Fruit fly (Drosophila melanogaster) whole organism, embryonic: ENCODE results near the gene PsGEF.

ENCODE experiments used
- Adf1 ChIP-seq: fragments of 200-800 bp; sonication (Bioruptor generic); IDR thresholded peaks from 2 replicates; pipeline ENCODE4 v1.3.6; 2022; ENCODE audit warnings: missing biosample characterization, missing genetic modification characterization
- CG10147 ChIP-seq: fragments of 200-800 bp; sonication (Bioruptor generic); optimal IDR thresholded peaks from 2 replicates; lab custom pipeline; 2019; ENCODE audit warnings: missing biosample characterization, mild to moderate bottlenecking, missing genetic modification characterization, moderate library complexity
- CG11398 ChIP-seq: fragments of 200-800 bp; sonication (Bioruptor generic); optimal IDR thresholded peaks from 2 replicates; lab custom pipeline; 2016; ENCODE audit warnings: missing biosample characterization, missing genetic modification characterization
- CG11456 ChIP-seq: fragments of 200-800 bp; sonication (Bioruptor generic); IDR thresholded peaks from 3 replicates; pipeline ENCODE4 v1.3.6; 2022; ENCODE audit warnings: missing biosample characterization, missing genetic modification characterization
- CG15011 ChIP-seq: fragments of 200-800 bp; sonication (Bioruptor generic); optimal IDR thresholded peaks from 3 replicates; lab custom pipeline; 2018; ENCODE audit warnings: missing biosample characterization, mild to moderate bottlenecking, missing genetic modification characterization
- CG1529 ChIP-seq: fragments of 200-800 bp; sonication (Bioruptor generic); optimal IDR thresholded peaks from 3 replicates; lab custom pipeline; 2018; ENCODE audit warnings: missing biosample characterization, missing genetic modification characterization
- CG1603 ChIP-seq: fragments of 200-800 bp; sonication (Bioruptor generic); optimal IDR thresholded peaks from 2 replicates; lab custom pipeline; 2019; ENCODE audit warnings: missing biosample characterization, mild to moderate bottlenecking, missing genetic modification characterization, moderate library complexity
- CG17802 ChIP-seq: fragments of 200-800 bp; sonication (Bioruptor generic); optimal IDR thresholded peaks from 2 replicates; lab custom pipeline; 2018; ENCODE audit warnings: missing biosample characterization, mild to moderate bottlenecking, missing genetic modification characterization, moderate library complexity
- CG2116 ChIP-seq: fragments of 200-800 bp; sonication (Bioruptor generic); optimal IDR thresholded peaks from 3 replicates; lab custom pipeline; 2018; ENCODE audit warnings: missing biosample characterization, mild to moderate bottlenecking, missing genetic modification characterization
- CG33557 ChIP-seq: fragments of 200-800 bp; sonication (Bioruptor generic); optimal IDR thresholded peaks from 2 replicates; lab custom pipeline; 2019; ENCODE audit warnings: missing biosample characterization, mild to moderate bottlenecking, missing genetic modification characterization, moderate library complexity
- CG34422 ChIP-seq: fragments of 200-800 bp; sonication (Bioruptor generic); IDR thresholded peaks from 3 replicates; pipeline ENCODE4 v1.3.6; 2022; ENCODE audit warnings: missing biosample characterization, missing genetic modification characterization
- CG4282 ChIP-seq: fragments of 200-800 bp; sonication (Bioruptor generic); optimal IDR thresholded peaks from 2 replicates; lab custom pipeline; 2016; ENCODE audit warnings: missing biosample characterization, missing genetic modification characterization
- CG4730 ChIP-seq: fragments of 200-800 bp; sonication (Bioruptor generic); IDR thresholded peaks from 2 replicates; pipeline ENCODE4 v1.3.6; 2022; ENCODE audit warnings: missing biosample characterization, missing genetic modification characterization
- CG6254 ChIP-seq: fragments of 200-800 bp; sonication (Bioruptor generic); optimal IDR thresholded peaks from 3 replicates; lab custom pipeline; 2017; ENCODE audit warnings: mild to moderate bottlenecking, missing biosample characterization, missing genetic modification reagents, missing genetic modification characterization
- CG6765 ChIP-seq: fragments of 200-800 bp; sonication (Bioruptor generic); optimal IDR thresholded peaks from 3 replicates; lab custom pipeline; 2017; ENCODE audit warnings: missing biosample characterization, mild to moderate bottlenecking, missing genetic modification characterization
- CG6854 ChIP-seq: fragments of 200-800 bp; sonication (Bioruptor generic); optimal IDR thresholded peaks from 3 replicates; lab custom pipeline; 2017; ENCODE audit warnings: missing biosample characterization, mild to moderate bottlenecking, missing genetic modification characterization
- CG7745 ChIP-seq: fragments of 200-800 bp; sonication (Bioruptor generic); optimal IDR thresholded peaks from 2 replicates; lab custom pipeline; 2018; ENCODE audit warnings: missing biosample characterization, mild to moderate bottlenecking, missing genetic modification characterization, moderate library complexity
- CG7963 ChIP-seq: fragments of 200-800 bp; sonication (Bioruptor generic); IDR thresholded peaks from 3 replicates; pipeline ENCODE4 v1.3.6; 2022; ENCODE audit warnings: missing biosample characterization, missing genetic modification characterization; ENCODE audit not compliant: partially characterized antibody
- CG8924 ChIP-seq: fragments of 200-800 bp; optimal IDR thresholded peaks from 3 replicates; lab custom pipeline; 2019; ENCODE audit warnings: missing biosample characterization, mild to moderate bottlenecking, missing genetic modification characterization, moderate library complexity
- CG9215 ChIP-seq: fragments of 200-800 bp; sonication (Bioruptor generic); IDR thresholded peaks from 2 replicates; pipeline ENCODE4 v1.3.6; 2022; ENCODE audit warnings: missing biosample characterization, missing genetic modification characterization
- CG9609 ChIP-seq: fragments of 200-800 bp; sonication (Bioruptor generic); optimal IDR thresholded peaks from 3 replicates; lab custom pipeline; 2016; ENCODE audit warnings: missing biosample characterization, missing genetic modification characterization
- Deaf1 ChIP-seq: fragments of 200-800 bp; optimal IDR thresholded peaks from 3 replicates; lab custom pipeline; 2019; ENCODE audit warnings: missing biosample characterization, mild to moderate bottlenecking, missing genetic modification characterization, moderate library complexity
- Dip2 ChIP-seq: fragments of 200-800 bp; sonication (Bioruptor generic); IDR thresholded peaks from 2 replicates; pipeline ENCODE4 v1.3.6; 2022; ENCODE audit warnings: missing biosample characterization, missing genetic modification characterization
- ERR ChIP-seq: fragments of 200-800 bp; sonication (Bioruptor generic); optimal IDR thresholded peaks from 2 replicates; lab custom pipeline; 2016; ENCODE audit warnings: missing biosample characterization, missing genetic modification characterization
- Eip74EF ChIP-seq, 2 experiments: fragments of 200-800 bp in 1 of 2; fragments of >200 bp in 1 of 2; sonication (Bioruptor generic) in 1 of 2; optimal IDR thresholded peaks; 2 replicates each; lab custom pipeline; 2017 to 2019; ENCODE audit warnings: missing biosample characterization in 2 of 2, missing genetic modification characterization in 2 of 2, mild to moderate bottlenecking in 1 of 2, moderate library complexity in 1 of 2
- Fer3 ChIP-seq: fragments of 200-800 bp; sonication (Bioruptor generic); optimal IDR thresholded peaks from 2 replicates; lab custom pipeline; 2018; ENCODE audit warnings: missing biosample characterization, mild to moderate bottlenecking, missing genetic modification characterization, moderate library complexity
- Gug ChIP-seq: fragments of 200-800 bp; sonication (Bioruptor generic); IDR thresholded peaks from 4 replicates; pipeline ENCODE4 v1.3.6; 2022; ENCODE audit warnings: missing biosample characterization, missing genetic modification characterization
- HLH54F ChIP-seq: fragments of 200-800 bp; sonication (Bioruptor generic); optimal IDR thresholded peaks from 3 replicates; lab custom pipeline; 2016; ENCODE audit warnings: missing biosample characterization, missing genetic modification characterization
- Hmx ChIP-seq: fragments of 200-800 bp; sonication (Bioruptor generic); optimal IDR thresholded peaks from 2 replicates; lab custom pipeline; 2016; ENCODE audit warnings: missing biosample characterization, missing genetic modification characterization
- Hsf ChIP-seq: fragments of 200-800 bp; sonication (Bioruptor generic); optimal IDR thresholded peaks from 3 replicates; lab custom pipeline; 2016; ENCODE audit warnings: missing biosample characterization, missing genetic modification characterization
- Lhr ChIP-seq: fragments of 200-800 bp; sonication (Bioruptor generic); optimal IDR thresholded peaks from 3 replicates; lab custom pipeline; 2017; ENCODE audit warnings: mild to moderate bottlenecking, missing biosample characterization, missing genetic modification reagents, missing genetic modification characterization
- Lim3 ChIP-seq: fragments of 200-800 bp; sonication (Bioruptor generic); IDR thresholded peaks from 2 replicates; pipeline ENCODE4 v1.3.6; 2022; ENCODE audit warnings: missing biosample characterization, missing genetic modification characterization
- Myb ChIP-seq: fragments of 200-800 bp; sonication (Bioruptor generic); optimal IDR thresholded peaks from 2 replicates; lab custom pipeline; 2016; ENCODE audit warnings: missing biosample characterization, missing genetic modification characterization
- PHDP ChIP-seq: fragments of 200-800 bp; sonication (Bioruptor generic); optimal IDR thresholded peaks from 3 replicates; lab custom pipeline; 2018; ENCODE audit warnings: missing biosample characterization, mild to moderate bottlenecking, missing genetic modification characterization, moderate library complexity
- ci ChIP-seq: fragments of 200-800 bp; sonication (Bioruptor generic); IDR thresholded peaks from 3 replicates; pipeline ENCODE4 v1.3.6; 2022; ENCODE audit warnings: missing biosample characterization, missing genetic modification characterization
- crol ChIP-seq: fragments of 200-800 bp; sonication (Bioruptor generic); IDR thresholded peaks from 2 replicates; pipeline ENCODE4 v1.3.6; 2022; ENCODE audit warnings: missing biosample characterization, missing genetic modification characterization
- dan ChIP-seq: fragments of 200-800 bp; sonication (Bioruptor generic); IDR thresholded peaks from 2 replicates; pipeline ENCODE4 v1.3.6; 2022; ENCODE audit warnings: missing biosample characterization, missing genetic modification characterization
- disco-r ChIP-seq: fragments of 200-800 bp; sonication (Bioruptor generic); optimal IDR thresholded peaks from 2 replicates; lab custom pipeline; 2016; ENCODE audit warnings: missing biosample characterization, missing genetic modification characterization
- eyg ChIP-seq: fragments of 200-800 bp; sonication (Bioruptor generic); optimal IDR thresholded peaks from 3 replicates; lab custom pipeline; 2016; ENCODE audit warnings: missing biosample characterization, missing genetic modification characterization
- hb ChIP-seq: fragments of 200-800 bp; sonication (Bioruptor generic); IDR thresholded peaks from 3 replicates; pipeline ENCODE4 v1.3.6; 2022; ENCODE audit warnings: missing biosample characterization, missing genetic modification characterization; ENCODE audit not compliant: partially characterized antibody
- jumu ChIP-seq: fragments of 200-800 bp; sonication (Bioruptor generic); optimal IDR thresholded peaks from 3 replicates; lab custom pipeline; 2016; ENCODE audit warnings: missing biosample characterization, missing genetic modification characterization
- lmd ChIP-seq: fragments of 200-800 bp; sonication (Bioruptor generic); IDR thresholded peaks from 2 replicates; pipeline ENCODE4 v1.3.6; 2022; ENCODE audit warnings: missing biosample characterization, missing genetic modification characterization
- nerfin-1 ChIP-seq: fragments of 200-800 bp; sonication (Bioruptor generic); optimal IDR thresholded peaks from 3 replicates; lab custom pipeline; 2019; ENCODE audit warnings: missing biosample characterization, mild to moderate bottlenecking, missing genetic modification characterization, moderate library complexity
- sc ChIP-seq, 3 experiments: fragments of >200 bp in 2 of 3; fragments of 200-800 bp in 1 of 3; sonication (Bioruptor generic) in 1 of 3; optimal IDR thresholded peaks; 2 replicates in 2 of 3; 3 replicates in 1 of 3; lab custom pipeline; 2017; ENCODE audit warnings: mild to moderate bottlenecking in 1 of 3, missing biosample characterization in 1 of 3, missing genetic modification characterization in 1 of 3, missing genetic modification reagents in 1 of 3
- sens-2 ChIP-seq: fragments of 200-800 bp; sonication (Bioruptor generic); IDR thresholded peaks from 2 replicates; pipeline ENCODE4 v1.3.6; 2022; ENCODE audit warnings: missing biosample characterization, missing genetic modification characterization
- sima ChIP-seq: fragments of 200-800 bp; sonication (Bioruptor generic); optimal IDR thresholded peaks from 2 replicates; lab custom pipeline; 2016; ENCODE audit warnings: missing biosample characterization, missing genetic modification characterization
- sqz ChIP-seq: fragments of 200-800 bp; sonication (Bioruptor generic); optimal IDR thresholded peaks from 3 replicates; lab custom pipeline; 2018; ENCODE audit warnings: missing biosample characterization, mild to moderate bottlenecking, missing genetic modification characterization
- sug ChIP-seq: fragments of 200-800 bp; optimal IDR thresholded peaks from 2 replicates; lab custom pipeline; 2019; ENCODE audit warnings: missing biosample characterization, mild to moderate bottlenecking, missing genetic modification characterization, moderate library complexity
- tx ChIP-seq: fragments of 200-800 bp; sonication (Bioruptor generic); optimal IDR thresholded peaks from 2 replicates; lab custom pipeline; 2016; ENCODE audit warnings: missing biosample characterization, missing genetic modification characterization
- vfl ChIP-seq: fragments of 200-800 bp; sonication (Bioruptor generic); optimal IDR thresholded peaks from 2 replicates; lab custom pipeline; 2016; ENCODE audit warnings: missing biosample characterization, missing genetic modification characterization

Gene PsGEF

dm6 chrX:2329312-2329711 is 58.2 kb downstream of the PsGEF start (continued):
- TF ChIP-seq Deaf1 (peak; percentile 33), tx (peak; percentile 78), CG9215 (GFP tag; lab: Robert Waterston, UW) (peak; percentile 57), Adf1 (GFP tag; lab: Robert Waterston, UW) (peak; percentile 44; the same call in 1 of the 2 replicates), CG11398 (GFP tag; lab: Kevin White, UChicago) (peak; percentile 80), CG11456 (GFP tag; lab: Robert Waterston, UW) (peak; percentile 69; the same call in 1 of the 3 replicates), CG10147 (peak; percentile 35), nerfin-1 (tag; lab: Kevin White, UChicago) (no peak), ci (GFP tag; lab: Robert Waterston, UW) (peak; percentile 92), CG7963 (GFP tag; lab: Robert Waterston, UW) (no peak), PHDP (tag; lab: Kevin White, UChicago) (peak; percentile 74), CG1529 (GFP tag; lab: Kevin White, UChicago) (peak; percentile 56), CG17802 (tag; lab: Kevin White, UChicago) (peak; percentile 30), sug (tag; lab: Kevin White, UChicago) (no peak), CG6254 (GFP tag; lab: Kevin White, UChicago) (peak; percentile 45), Lhr (GFP tag; lab: Kevin White, UChicago) (peak; percentile 2), ERR (peak; percentile 57), sc (optimal IDR thresholded peaks at IDR 0.05; lab: Kevin White, UChicago) (no peak), sc (GFP tag; optimal IDR thresholded peaks at IDR 0.05; lab: Kevin White, UChicago) (peak; percentile 7), disco-r (GFP tag; lab: Kevin White, UChicago) (peak; percentile 54), lmd (GFP tag; lab: Robert Waterston, UW) (peak; percentile 58), CG15011 (GFP tag; lab: Kevin White, UChicago) (peak; percentile 17), CG34422 (GFP tag; lab: Robert Waterston, UW) (0 out of 3 replicates have a peak, but pooled peaks have one; percentile 22), Hsf (GFP tag; lab: Kevin White, UChicago) (peak; percentile 75), Fer3 (tag; lab: Kevin White, UChicago) (peak; percentile 27), HLH54F (peak; percentile 69), CG33557 (GFP tag; lab: Kevin White, UChicago) (peak; percentile 65), dan (no peak), Hmx (GFP tag; lab: Kevin White, UChicago) (no peak), CG1603 (peak; percentile 42), CG4730 (peak; percentile 66), CG9609 (peak; percentile 84), CG6765 (GFP tag; lab: Kevin White, UChicago) (no peak), CG8924 (peak; percentile 73), sima (GFP tag; lab: Kevin White, UChicago) (no peak), Dip2 (GFP tag; lab: Robert Waterston, UW) (no peak), eyg (peak; percentile 37), CG2116 (GFP tag; lab: Kevin White, UChicago) (peak; percentile 24), Eip74EF (GFP tag; optimal IDR thresholded peaks at IDR 0.05; lab: Kevin White, UChicago) (peak in 1 of 2 experiments; percentile 62), CG6854 (GFP tag; lab: Kevin White, UChicago) (peak; percentile 38), hb (GFP tag; lab: Robert Waterston, UW) (no peak), crol (GFP tag; lab: Robert Waterston, UW) (peak; percentile 51; the same call in 1 of the 2 replicates), sqz (GFP tag; lab: Kevin White, UChicago) (peak; percentile 32), jumu (GFP tag; lab: Kevin White, UChicago) (peak; percentile 79), CG7745 (tag; lab: Kevin White, UChicago) (no peak), vfl (GFP tag; lab: Kevin White, UChicago) (peak; percentile 63), sens-2 (GFP tag; lab: Robert Waterston, UW) (0 out of 2 replicates have a peak, but pooled peaks have one; percentile 50), Gug (peak; percentile 75), CG4282 (peak; percentile 63), Lim3 (GFP tag; lab: Robert Waterston, UW) (no peak), Myb (GFP tag; lab: Kevin White, UChicago) (peak; percentile 61)
